Worm (Caenorhabditis elegans) whole organism, L4/young adult: ENCODE measurements around the gene snr-4.
"Not testable (repeated sequence)": the region's sequence is repeated elsewhere in the genome, so short reads cannot be mapped to it uniquely, and the experiment has no call there.

Experiments used
- W03F9.2 ChIP-seq: fragments of 150-350 bp; optimal IDR thresholded peaks from 2 replicates; lab custom pipeline; 2014; ENCODE audit warnings: missing biosample characterization, missing genetic modification characterization
- dao-5 ChIP-seq: sonication (generic microtip); optimal IDR thresholded peaks from 2 replicates; lab custom pipeline; 2016; ENCODE audit warnings: missing genotype, missing genetic modification characterization, moderate library complexity, missing compliant biosample characterization
- him-1 ChIP-seq: sonication (generic microtip); optimal IDR thresholded peaks from 2 replicates; lab custom pipeline; 2016; ENCODE audit warnings: missing genotype, missing genetic modification reagents, missing genetic modification characterization, missing compliant biosample characterization

Gene snr-4

DNA sequence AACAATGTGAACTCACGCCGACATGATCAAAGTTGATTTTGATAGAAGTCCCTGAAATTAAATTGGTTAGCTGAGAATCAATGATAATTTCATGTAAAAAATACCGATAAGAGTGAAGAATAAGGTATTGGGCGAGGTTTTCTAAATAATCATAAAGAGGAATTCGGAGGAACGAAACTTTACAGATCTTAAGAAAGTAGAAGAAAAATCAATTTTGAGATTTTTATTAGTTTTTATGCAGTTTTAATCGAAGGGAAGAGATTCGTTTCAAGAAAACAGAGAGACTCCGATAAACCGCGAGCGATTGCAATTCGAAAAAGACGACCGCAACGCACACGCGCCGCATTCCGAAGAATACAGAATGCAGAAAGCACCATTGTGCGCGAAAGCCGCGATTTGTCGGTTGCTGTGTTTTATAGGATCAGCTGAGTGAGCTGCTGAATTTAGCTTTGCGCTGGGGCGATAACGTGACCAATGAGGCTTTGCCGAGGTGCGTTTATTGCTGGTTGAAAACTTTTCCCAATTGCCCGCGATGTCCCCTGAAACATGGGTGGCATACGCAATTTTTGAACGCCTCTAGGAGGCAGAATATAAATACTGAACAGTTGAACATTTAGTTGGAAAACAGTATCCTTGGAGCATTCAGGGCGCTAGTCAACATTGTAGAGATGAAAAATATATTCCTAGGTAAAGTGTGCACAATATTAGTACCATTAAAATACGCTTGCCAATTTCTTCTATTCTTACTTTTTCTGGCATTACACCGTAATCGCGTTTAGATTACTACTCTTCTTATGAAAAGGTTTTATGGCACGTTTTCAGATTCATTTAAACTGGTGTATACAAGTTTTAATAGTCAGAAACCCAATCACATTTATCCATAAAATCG is at the start of gene snr-4:
snr-4 (minus strand) TSS at position 51 of the 889 bp plus-strand sequence.
- TF ChIP-seq him-1 (tag; lab: Kevin White, UChicago) (peak; percentile 91), W03F9.2 (tag; lab: Kevin White, UChicago) (peak; percentile 57), dao-5 (peak; percentile 78)

- no peak for TF ChIP-seq dao-5
- TF ChIP-seq W03F9.2 (tag; lab: Kevin White, UChicago) = no peak
- TF ChIP-seq him-1 (tag; lab: Kevin White, UChicago) = no peak
Observed at ce11 chrV:12028151-12028550, 48.6 kb upstream of the snr-4 start.

- TF ChIP-seq him-1 (tag; lab: Kevin White, UChicago) (peak; percentile 80), W03F9.2 (tag; lab: Kevin White, UChicago) (no peak)
Observed at ce11 chrV:12026878-12027477, 47.5 kb upstream of the snr-4 start.

- TF ChIP-seq dao-5 (no peak), him-1 (tag; lab: Kevin White, UChicago) (peak; percentile 4)
Observed at ce11 chrV:12025683-12026082, 46.2 kb upstream of the snr-4 start.

DNA sequence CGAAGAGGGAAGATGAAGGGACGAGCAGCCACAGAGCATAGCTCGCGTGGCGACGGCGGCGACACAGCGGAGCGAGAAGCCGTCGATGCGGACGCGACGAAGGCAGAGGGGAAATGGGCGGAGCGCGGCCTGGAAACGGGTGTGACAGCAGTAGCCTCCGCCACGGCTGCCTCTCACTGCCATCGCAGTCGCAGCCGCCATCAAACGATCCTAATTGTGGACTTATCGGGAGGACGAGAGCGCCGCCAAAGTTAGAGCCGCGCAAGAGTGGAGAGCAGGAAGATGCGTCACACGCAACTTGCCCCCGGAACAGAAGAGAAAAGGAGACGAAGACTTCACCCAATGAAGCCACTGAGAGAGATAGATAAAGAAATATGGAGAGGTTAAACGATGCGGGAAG is 44.8 kb upstream of the snr-4 start:
- TF ChIP-seq him-1 (tag; lab: Kevin White, UChicago) (peak; percentile 41), dao-5 (no peak)

ce11 chrV:12020940-12021339 is 41.4 kb upstream of the snr-4 start:
- TF ChIP-seq dao-5 = no peak
- TF ChIP-seq W03F9.2 (tag; lab: Kevin White, UChicago) = no peak
- TF ChIP-seq him-1 (tag; lab: Kevin White, UChicago) = no peak

DNA sequence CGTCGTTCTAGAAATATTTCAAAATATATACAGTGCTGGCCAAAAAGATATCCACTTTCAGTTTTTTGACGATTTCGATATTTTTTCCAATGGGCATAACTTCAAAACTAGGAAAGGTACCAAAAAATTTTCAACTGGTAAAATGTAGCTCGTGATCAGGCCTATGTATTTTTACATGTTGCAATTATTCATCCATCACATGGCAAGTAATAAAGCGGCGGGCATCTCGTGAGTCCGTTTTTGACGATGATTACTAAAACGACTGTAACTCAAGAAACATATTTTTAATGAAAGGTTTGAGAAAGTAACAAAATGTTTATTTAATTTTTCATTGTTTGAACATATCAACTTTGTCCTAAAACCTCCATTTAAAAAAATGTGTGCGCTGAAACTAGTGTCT is 40.5 kb upstream of the snr-4 start, which contains the start of gene F10C2.3:
F10C2.3 (plus strand) TSS at position 301 of the 400 bp plus-strand sequence.
- not testable (repeated sequence) for TF ChIP-seq him-1 (tag; lab: Kevin White, UChicago); W03F9.2 (tag; lab: Kevin White, UChicago); dao-5

DNA sequence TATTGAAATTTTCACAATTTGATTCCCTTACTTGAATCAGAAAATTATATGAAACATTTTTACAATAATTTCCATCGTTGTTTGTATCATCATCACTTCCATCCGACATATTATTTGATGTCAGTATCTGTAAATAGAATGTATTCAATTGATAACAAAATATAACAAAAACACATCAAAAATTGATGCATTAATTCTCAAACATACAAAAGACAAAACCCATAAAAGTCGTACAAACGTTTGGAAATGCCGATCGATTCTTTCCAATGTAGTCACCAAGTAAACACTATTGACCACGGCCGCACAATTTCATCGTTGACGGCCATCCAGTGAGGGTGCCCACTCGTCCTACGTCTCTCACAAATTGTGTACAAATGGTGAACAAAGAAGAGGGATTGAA is 33.8 kb upstream of the snr-4 start, which contains the start of gene add-2:
add-2 (minus strand) TSS at position 109 of the 400 bp plus-strand sequence.
- TF ChIP-seq W03F9.2 (tag; lab: Kevin White, UChicago) (no peak), dao-5 (no peak), him-1 (tag; lab: Kevin White, UChicago) (no peak)

ce11 chrV:12011686-12012085 is 32.2 kb upstream of the snr-4 start:
- no peak for TF ChIP-seq W03F9.2 (tag; lab: Kevin White, UChicago)
- no peak for TF ChIP-seq him-1 (tag; lab: Kevin White, UChicago)
- TF ChIP-seq dao-5 = no peak

DNA sequence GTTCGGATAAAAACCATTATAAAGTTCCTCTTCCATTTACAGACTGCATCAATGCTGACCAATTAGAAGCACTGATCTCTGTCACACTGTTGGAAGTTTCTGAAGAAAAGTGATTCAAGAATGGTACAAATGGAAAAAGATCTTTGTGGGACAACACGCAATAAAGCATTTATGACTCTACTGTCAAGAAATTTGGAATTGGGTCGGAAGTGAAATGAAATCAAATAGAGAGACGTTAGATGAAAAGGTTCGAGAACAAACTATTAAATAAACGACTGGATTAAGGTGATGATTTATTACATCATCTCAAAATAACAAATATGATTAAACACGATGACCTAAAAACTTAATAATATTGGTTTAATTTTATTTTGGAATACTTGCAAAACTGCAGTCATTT is 27.0 kb upstream of the snr-4 start, which contains the start of gene F57F5.3:
F57F5.3 (minus strand) TSS at position 101 of the 400 bp plus-strand sequence.
- no peak for TF ChIP-seq him-1 (tag; lab: Kevin White, UChicago)
- no peak for TF ChIP-seq W03F9.2 (tag; lab: Kevin White, UChicago)
- no peak for TF ChIP-seq dao-5

- no peak for TF ChIP-seq dao-5
- TF ChIP-seq him-1 (tag; lab: Kevin White, UChicago) = no peak
Observed at ce11 chrV:12004501-12004940, 25.0 kb upstream of the snr-4 start.

- TF ChIP-seq him-1 (tag; lab: Kevin White, UChicago) = no peak
- TF ChIP-seq W03F9.2 (tag; lab: Kevin White, UChicago) = peak; percentile 30
Observed at ce11 chrV:12002866-12003485, 23.5 kb upstream of the snr-4 start, which contains the start of gene cpr-9. cpr-9 (plus strand) TSS chrV:12003053.

ce11 chrV:12001747-12002456 is 22.4 kb upstream of the snr-4 start, which contains the start of gene gcy-33:
gcy-33 (minus strand) TSS chrV:12001797.
- TF ChIP-seq him-1 (tag; lab: Kevin White, UChicago) (peak; percentile 48), W03F9.2 (tag; lab: Kevin White, UChicago) (peak; percentile 62), dao-5 (peak; percentile 94)
